Worm (Caenorhabditis elegans) whole organism, L3 larva: Measurements from ENCODE around the gene bli-5.

Source experiments
- R02D3.7 ChIP-seq: fragments of 150-350 bp; optimal IDR thresholded peaks from 2 replicates; lab custom pipeline; 2014; ENCODE audit warnings: missing biosample characterization, missing genetic modification characterization
- ZK546.5 ChIP-seq: sonication (generic microtip); optimal IDR thresholded peaks from 2 replicates; lab custom pipeline; 2017; ENCODE audit warnings: missing biosample characterization, missing genetic modification characterization
- aly-2 ChIP-seq: fragments of 150-350 bp; optimal IDR thresholded peaks from 2 replicates; lab custom pipeline; 2014; ENCODE audit warnings: missing biosample characterization, missing genetic modification characterization
- ama-1 ChIP-seq: fragments of 150-350 bp; optimal IDR thresholded peaks from 2 replicates; lab custom pipeline; 2018
- ceh-16 ChIP-seq: sonication (generic microtip); optimal IDR thresholded peaks from 2 replicates; lab custom pipeline; 2017; ENCODE audit warnings: missing biosample characterization, missing genetic modification characterization
- ceh-28 ChIP-seq: fragments of 150-350 bp; optimal IDR thresholded peaks from 2 replicates; lab custom pipeline; 2014; ENCODE audit warnings: missing biosample characterization, missing genetic modification reagents, missing genetic modification characterization
- ceh-82 ChIP-seq: fragments of 150-350 bp; optimal IDR thresholded peaks from 2 replicates; lab custom pipeline; 2014; ENCODE audit warnings: missing biosample characterization, missing genetic modification characterization
- ceh-9 ChIP-seq: sonication (generic microtip); optimal IDR thresholded peaks from 2 replicates; lab custom pipeline; 2018; ENCODE audit warnings: missing biosample characterization, missing genetic modification characterization
- daf-12 ChIP-seq: fragments of 150-350 bp; optimal IDR thresholded peaks from 2 replicates; lab custom pipeline; 2014; ENCODE audit warnings: missing biosample characterization, missing genetic modification reagents, missing genetic modification characterization
- egl-27 ChIP-seq: sonication (generic microtip); optimal IDR thresholded peaks from 4 replicates; lab custom pipeline; 2017; ENCODE audit warnings: missing biosample characterization, missing genetic modification reagents, missing genetic modification characterization
- egl-5 ChIP-seq: fragments of 150-350 bp; optimal IDR thresholded peaks from 2 replicates; lab custom pipeline; 2017; ENCODE audit warnings: missing biosample characterization, missing genetic modification reagents, missing genetic modification characterization, inconsistent platforms
- elt-1 ChIP-seq: fragments of 150-350 bp; optimal IDR thresholded peaks from 2 replicates; lab custom pipeline; 2014; ENCODE audit warnings: missing biosample characterization, missing genetic modification characterization
- elt-2 ChIP-seq: sonication (generic microtip); optimal IDR thresholded peaks from 2 replicates; lab custom pipeline; 2016; ENCODE audit warnings: missing genetic modification reagents, mild to moderate bottlenecking, missing genetic modification characterization, missing compliant biosample characterization
- elt-3 ChIP-seq, 3 experiments: fragments of 150-350 bp in 1 of 3; sonication (generic microtip) in 2 of 3; optimal IDR thresholded peaks; 2 replicates in 2 of 3; 4 replicates in 1 of 3; lab custom pipeline; 2014 to 2017; ENCODE audit warnings: missing biosample characterization in 3 of 3, missing genetic modification characterization in 3 of 3
- eor-1 ChIP-seq, 2 experiments: fragments of 150-350 bp; optimal IDR thresholded peaks; 2 replicates each; lab custom pipeline; 2014 to 2018; ENCODE audit warnings: missing biosample characterization in 2 of 2, missing genetic modification characterization in 2 of 2
- fkh-10 ChIP-seq: sonication (generic microtip); optimal IDR thresholded peaks from 2 replicates; lab custom pipeline; 2017; ENCODE audit warnings: missing biosample characterization, missing genetic modification reagents, missing genetic modification characterization
- fkh-2 ChIP-seq: fragments of 150-350 bp; optimal IDR thresholded peaks from 2 replicates; lab custom pipeline; 2014; ENCODE audit warnings: missing biosample characterization, missing genetic modification reagents, missing genetic modification characterization
- fos-1 ChIP-seq: fragments of 150-350 bp; optimal IDR thresholded peaks from 2 replicates; lab custom pipeline; 2014; ENCODE audit warnings: missing biosample characterization, missing genetic modification characterization
- hmg-11 ChIP-seq: sonication (generic microtip); optimal IDR thresholded peaks from 2 replicates; lab custom pipeline; 2016; ENCODE audit warnings: missing genetic modification characterization, missing compliant biosample characterization
- jun-1 ChIP-seq: fragments of 150-350 bp; optimal IDR thresholded peaks from 2 replicates; lab custom pipeline; 2014; ENCODE audit warnings: missing biosample characterization, missing genetic modification reagents, missing genetic modification characterization
- lin-15B ChIP-seq: fragments of 150-350 bp; optimal IDR thresholded peaks from 2 replicates; lab custom pipeline; 2014; ENCODE audit warnings: missing biosample characterization, missing genetic modification characterization
- lin-39 ChIP-seq: fragments of 150-350 bp; optimal IDR thresholded peaks from 2 replicates; lab custom pipeline; 2018; ENCODE audit warnings: missing biosample characterization, missing genetic modification reagents, missing genetic modification characterization
- lsy-12 ChIP-seq: sonication (generic microtip); optimal IDR thresholded peaks from 2 replicates; lab custom pipeline; 2016; ENCODE audit warnings: mild to moderate bottlenecking, missing genetic modification characterization, missing compliant biosample characterization
- mdl-1 ChIP-seq: fragments of 150-350 bp; optimal IDR thresholded peaks from 2 replicates; lab custom pipeline; 2014; ENCODE audit warnings: missing biosample characterization, missing genetic modification characterization
- mml-1 ChIP-seq: fragments of 150-350 bp; sonication (generic microtip); optimal IDR thresholded peaks from 3 replicates; lab custom pipeline; 2014; ENCODE audit warnings: missing biosample characterization, missing genetic modification characterization
- nfya-1 ChIP-seq: sonication (generic microtip); optimal IDR thresholded peaks from 2 replicates; lab custom pipeline; 2017; ENCODE audit warnings: missing genetic modification characterization, mild to moderate bottlenecking, missing compliant biosample characterization, antibody characterized with exemption, moderate library complexity; ENCODE audit not compliant: insufficient read depth
- nhr-11 ChIP-seq: fragments of 150-350 bp; optimal IDR thresholded peaks from 2 replicates; lab custom pipeline; 2014; ENCODE audit warnings: missing biosample characterization, missing genetic modification characterization
- nhr-12 ChIP-seq: fragments of 150-350 bp; optimal IDR thresholded peaks from 2 replicates; lab custom pipeline; 2014; ENCODE audit warnings: missing biosample characterization, missing genetic modification characterization
- nhr-23 ChIP-seq: fragments of 150-350 bp; optimal IDR thresholded peaks from 2 replicates; lab custom pipeline; 2014; ENCODE audit warnings: missing biosample characterization, missing genetic modification reagents, missing genetic modification characterization
- nhr-237 ChIP-seq: fragments of 150-350 bp; optimal IDR thresholded peaks from 2 replicates; lab custom pipeline; 2014; ENCODE audit warnings: missing biosample characterization, missing genetic modification characterization
- nhr-25 ChIP-seq: sonication (generic microtip); optimal IDR thresholded peaks from 2 replicates; lab custom pipeline; 2017; ENCODE audit warnings: missing biosample characterization, missing genetic modification characterization
- nhr-28 ChIP-seq: fragments of 150-350 bp; optimal IDR thresholded peaks from 2 replicates; lab custom pipeline; 2014; ENCODE audit warnings: missing biosample characterization, missing genetic modification characterization
- nhr-43 ChIP-seq: sonication (generic microtip); optimal IDR thresholded peaks from 2 replicates; lab custom pipeline; 2016; ENCODE audit warnings: mild to moderate bottlenecking, missing genetic modification characterization, missing compliant biosample characterization; ENCODE audit not compliant: poor library complexity, severe bottlenecking
- nhr-67 ChIP-seq: fragments of 150-350 bp; optimal IDR thresholded peaks from 2 replicates; lab custom pipeline; 2014; ENCODE audit warnings: missing biosample characterization, missing genetic modification characterization
- nhr-76 ChIP-seq: fragments of 150-350 bp; sonication (generic microtip); optimal IDR thresholded peaks from 5 replicates; lab custom pipeline; 2014; ENCODE audit warnings: missing biosample characterization, missing genetic modification characterization
- nhr-77 ChIP-seq: fragments of 150-350 bp; optimal IDR thresholded peaks from 2 replicates; lab custom pipeline; 2014; ENCODE audit warnings: missing biosample characterization, missing genetic modification characterization
- pha-4 ChIP-seq: fragments of 150-350 bp; optimal IDR thresholded peaks from 2 replicates; lab custom pipeline; 2014; ENCODE audit warnings: missing biosample characterization, missing genetic modification reagents, missing genetic modification characterization
- pqm-1 ChIP-seq: fragments of 150-350 bp; optimal IDR thresholded peaks from 2 replicates; lab custom pipeline; 2017; ENCODE audit warnings: missing biosample characterization, missing genetic modification characterization, inconsistent platforms
- sea-2 ChIP-seq: fragments of 150-350 bp; sonication (generic microtip); optimal IDR thresholded peaks from 4 replicates; lab custom pipeline; 2014; ENCODE audit warnings: missing biosample characterization, missing genetic modification reagents, missing genetic modification characterization
- skn-1 ChIP-seq: fragments of 150-350 bp; optimal IDR thresholded peaks from 2 replicates; lab custom pipeline; 2014; ENCODE audit warnings: missing biosample characterization, missing genetic modification characterization
- snpc-4 ChIP-seq: fragments of 150-350 bp; optimal IDR thresholded peaks from 2 replicates; lab custom pipeline; 2014; ENCODE audit warnings: missing biosample characterization, missing genetic modification characterization
- tbx-2 ChIP-seq: sonication (generic microtip); optimal IDR thresholded peaks from 2 replicates; lab custom pipeline; 2016; ENCODE audit warnings: mild to moderate bottlenecking, missing genetic modification characterization, missing compliant biosample characterization
- unc-39 ChIP-seq: sonication (generic microtip); optimal IDR thresholded peaks from 4 replicates; lab custom pipeline; 2017; ENCODE audit warnings: missing biosample characterization, missing genetic modification characterization
- unc-62 ChIP-seq: fragments of 150-350 bp; sonication (generic microtip); optimal IDR thresholded peaks from 4 replicates; lab custom pipeline; 2014; ENCODE audit warnings: missing biosample characterization, missing genetic modification reagents, missing genetic modification characterization
- zag-1 ChIP-seq: fragments of 150-350 bp; optimal IDR thresholded peaks from 2 replicates; lab custom pipeline; 2014; ENCODE audit warnings: missing biosample characterization, missing genetic modification characterization
- ztf-11 ChIP-seq: fragments of 150-350 bp; optimal IDR thresholded peaks from 2 replicates; lab custom pipeline; 2014; ENCODE audit warnings: missing biosample characterization, missing genetic modification characterization
- ztf-4 ChIP-seq: fragments of 150-350 bp; optimal IDR thresholded peaks from 2 replicates; lab custom pipeline; 2014; ENCODE audit warnings: missing biosample characterization, missing genetic modification characterization

The bli-5 gene

DNA sequence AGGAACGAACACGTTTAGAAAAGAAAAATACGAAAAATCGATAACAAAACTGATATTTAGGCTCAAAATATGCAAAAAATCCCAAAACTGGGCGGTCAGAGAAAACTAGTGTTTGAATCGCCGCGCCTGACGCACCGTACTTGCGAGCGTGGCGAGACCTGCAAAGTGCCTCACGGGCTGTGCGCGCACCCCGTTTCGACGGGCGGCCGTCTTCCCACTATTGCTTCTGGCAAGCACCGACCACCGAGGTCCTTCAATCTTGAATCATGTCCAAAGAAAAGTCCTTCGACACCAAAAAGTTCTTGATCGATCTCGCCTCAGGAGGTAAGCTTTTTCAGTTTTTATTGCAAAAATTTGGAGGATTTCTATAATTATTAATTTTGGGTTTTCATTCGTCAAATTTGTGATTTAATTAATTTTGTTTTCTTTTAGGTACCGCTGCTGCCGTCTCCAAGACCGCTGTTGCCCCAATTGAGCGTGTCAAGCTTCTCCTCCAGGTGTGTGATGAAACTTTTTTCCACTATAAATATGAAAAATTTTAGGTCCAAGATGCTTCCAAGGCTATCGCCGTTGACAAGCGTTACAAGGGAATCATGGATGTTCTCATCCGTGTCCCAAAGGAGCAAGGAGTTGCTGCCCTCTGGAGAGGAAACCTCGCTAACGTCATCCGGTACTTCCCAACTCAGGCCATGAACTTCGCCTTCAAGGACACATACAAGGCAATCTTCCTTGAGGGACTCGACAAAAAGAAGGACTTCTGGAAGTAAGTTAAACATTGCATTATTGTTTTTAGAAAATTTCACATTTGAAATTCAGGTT, 33.6 kb upstream of the bli-5 start, which contains the start of gene ant-1.1:
Gene ant-1.1, plus strand, starts transcription at position 199 of the 819 bp plus-strand sequence.
- TF ChIP-seq elt-2 (tag; lab: Kevin White, UChicago) (peak; percentile 80), egl-27 (tag; lab: Kevin White, UChicago) (peak; percentile 78), pqm-1 (tag; lab: Kevin White, UChicago) (peak; percentile 57), lsy-12 (tag; lab: Kevin White, UChicago) (peak; percentile 96), ztf-4 (tag; lab: Kevin White, UChicago) (peak; percentile 32), elt-1 (peak; percentile 63), skn-1 (tag; lab: Kevin White, UChicago) (peak; percentile 87), fkh-10 (GFP tag; lab: Kevin White, UChicago) (peak; percentile 5), R02D3.7 (tag; lab: Kevin White, UChicago) (peak; percentile 84), elt-3 (tag; optimal IDR thresholded peaks at IDR 0.05; lab: Kevin White, UChicago) (peak in 1 of 3 experiments; percentile 51), nhr-67 (tag; lab: Kevin White, UChicago) (no peak), nhr-237 (no peak), sea-2 (GFP tag; lab: Kevin White, UChicago) (no peak), zag-1 (tag; lab: Kevin White, UChicago) (no peak), hmg-11 (tag; lab: Kevin White, UChicago) (peak; percentile 71), nhr-25 (peak; percentile 98), unc-39 (no peak), pha-4 (peak; percentile 87), mdl-1 (tag; lab: Kevin White, UChicago) (no peak), ztf-11 (tag; lab: Kevin White, UChicago) (no peak), nhr-77 (tag; lab: Kevin White, UChicago) (peak; percentile 20), lin-15B (tag; lab: Kevin White, UChicago) (peak; percentile 98), eor-1 (tag; optimal IDR thresholded peaks at IDR 0.05; lab: Kevin White, UChicago) (no peak), daf-12 (no peak), ceh-9 (tag; lab: Kevin White, UChicago) (no peak), nhr-76 (no peak), fos-1 (tag; lab: Kevin White, UChicago) (peak; percentile 65), egl-5 (tag; lab: Kevin White, UChicago) (no peak), ZK546.5 (tag; lab: Kevin White, UChicago) (peak; percentile 93), ama-1 (lab: Kevin White, UChicago) (peak; percentile 93), nhr-23 (peak; percentile 92), nhr-43 (tag; lab: Kevin White, UChicago) (peak; percentile 93), nhr-12 (tag; lab: Kevin White, UChicago) (no peak), ceh-82 (tag; lab: Kevin White, UChicago) (peak; percentile 85), snpc-4 (tag; lab: Kevin White, UChicago) (peak; percentile 65), aly-2 (peak; percentile 31), tbx-2 (tag; lab: Kevin White, UChicago) (peak; percentile 62), nhr-28 (tag; lab: Kevin White, UChicago) (no peak), fkh-2 (tag; lab: Kevin White, UChicago) (no peak), nfya-1 (peak; percentile 98), nhr-11 (tag; lab: Kevin White, UChicago) (peak; percentile 59), jun-1 (peak; percentile 90), unc-62 (GFP tag; lab: Kevin White, UChicago) (peak; percentile 41), mml-1 (tag; lab: Kevin White, UChicago) (no peak), ceh-16 (peak; percentile 33), lin-39 (tag; lab: Kevin White, UChicago) (peak; percentile 98), ceh-28 (peak; percentile 92)
